Fruit fly (Drosophila melanogaster) whole organism, wandering third instar larva: ENCODE data around the gene dgt4.
A peak's percentile ranks its signal among the peaks of the same experiment; 100 is the strongest.

Experiments used
- Abd-B ChIP-seq: fragments of >200 bp; optimal IDR thresholded peaks from 2 replicates; lab custom pipeline; 2017; ENCODE audit warnings: missing biosample characterization, missing genetic modification characterization
- CG32264 ChIP-seq: fragments of 200-800 bp; sonication (Bioruptor generic); optimal IDR thresholded peaks from 2 replicates; lab custom pipeline; 2016; ENCODE audit warnings: missing biosample characterization, missing genetic modification characterization
- CG9705 ChIP-seq: fragments of 200-800 bp; sonication (Bioruptor generic); optimal IDR thresholded peaks from 2 replicates; lab custom pipeline; 2018; ENCODE audit warnings: missing biosample characterization, mild to moderate bottlenecking, missing genetic modification characterization
- CrebA ChIP-seq: fragments of 200-800 bp; sonication (Bioruptor generic); optimal IDR thresholded peaks from 2 replicates; lab custom pipeline; 2016; ENCODE audit warnings: missing biosample characterization, mild to moderate bottlenecking, missing genetic modification characterization, borderline replicate concordance
- Dfd ChIP-seq: fragments of >200 bp; optimal IDR thresholded peaks from 2 replicates; lab custom pipeline; 2017; ENCODE audit warnings: missing biosample characterization, missing genetic modification characterization
- Dif ChIP-seq: fragments of 200-275, 200-300 bp; sonication (Bioruptor generic); optimal IDR thresholded peaks from 2 replicates; lab custom pipeline; 2018; ENCODE audit warnings: missing biosample characterization, missing genetic modification characterization; ENCODE audit not compliant: partially characterized antibody
- GATAd ChIP-seq: sonication (Bioruptor generic); optimal IDR thresholded peaks from 2 replicates; lab custom pipeline; 2016; ENCODE audit warnings: missing biosample characterization, missing genetic modification characterization
- HLH106 ChIP-seq: fragments of 200-800 bp; optimal IDR thresholded peaks from 3 replicates; lab custom pipeline; 2019; ENCODE audit warnings: missing biosample characterization, mild to moderate bottlenecking, missing genetic modification characterization, moderate library complexity
- Hnf4 ChIP-seq: fragments of 200-800 bp; sonication (Bioruptor generic); optimal IDR thresholded peaks from 2 replicates; lab custom pipeline; 2016; ENCODE audit warnings: missing biosample characterization, mild to moderate bottlenecking, missing genetic modification characterization
- Hr78 ChIP-seq: fragments of >200 bp; optimal IDR thresholded peaks from 2 replicates; lab custom pipeline; 2017; ENCODE audit warnings: missing biosample characterization, missing genetic modification characterization
- Hr83 ChIP-seq: fragments of 200-300 bp; sonication (Bioruptor generic); optimal IDR thresholded peaks from 2 replicates; lab custom pipeline; 2016; ENCODE audit warnings: missing biosample characterization, mild to moderate bottlenecking, missing genetic modification characterization, moderate library complexity; ENCODE audit not compliant: poor library complexity, severe bottlenecking
- Jra ChIP-seq: sonication (Bioruptor generic); optimal IDR thresholded peaks from 2 replicates; lab custom pipeline; 2016; ENCODE audit warnings: missing biosample characterization, missing genetic modification characterization
- Mio ChIP-seq: sonication (Bioruptor generic); optimal IDR thresholded peaks from 2 replicates; lab custom pipeline; 2016; ENCODE audit warnings: missing biosample characterization, missing genetic modification characterization
- Myc ChIP-seq: fragments of >200 bp; optimal IDR thresholded peaks from 2 replicates; lab custom pipeline; 2017
- N ChIP-seq: fragments of >200 bp; optimal IDR thresholded peaks from 2 replicates; lab custom pipeline; 2018; ENCODE audit warnings: missing biosample characterization, missing external identifiers, missing genetic modification characterization
- OdsH ChIP-seq: fragments of 200-800 bp; sonication (Bioruptor generic); optimal IDR thresholded peaks from 2 replicates; lab custom pipeline; 2016; ENCODE audit warnings: missing biosample characterization, mild to moderate bottlenecking, missing genetic modification characterization
- Rel ChIP-seq, 2 experiments: fragments of 200-800 bp; sonication (Bioruptor generic) in 1 of 2; optimal IDR thresholded peaks; 2 replicates in 1 of 2; 3 replicates in 1 of 2; lab custom pipeline; 2016 to 2019; ENCODE audit warnings: mild to moderate bottlenecking in 2 of 2, missing biosample characterization in 2 of 2, missing genetic modification characterization in 2 of 2, moderate library complexity in 1 of 2
- Sp1 ChIP-seq: fragments of 200-800 bp; sonication (Bioruptor generic); optimal IDR thresholded peaks from 3 replicates; lab custom pipeline; 2019; ENCODE audit warnings: missing biosample characterization, mild to moderate bottlenecking, missing genetic modification characterization, moderate library complexity
- Vsx2 ChIP-seq: fragments of 200-300, 225-300 bp; sonication (Bioruptor generic); optimal IDR thresholded peaks from 2 replicates; lab custom pipeline; 2018; ENCODE audit warnings: missing biosample characterization, missing genetic modification characterization; ENCODE audit not compliant: partially characterized antibody
- br ChIP-seq: fragments of 200-800 bp; sonication (Bioruptor generic); optimal IDR thresholded peaks from 2 replicates; lab custom pipeline; 2016; ENCODE audit warnings: missing biosample characterization, missing genetic modification characterization
- brk ChIP-seq: fragments of 200-800 bp; sonication (Bioruptor generic); optimal IDR thresholded peaks from 2 replicates; lab custom pipeline; 2016; ENCODE audit warnings: missing biosample characterization, mild to moderate bottlenecking, missing genetic modification characterization
- dl ChIP-seq, 2 experiments: fragments of 175-275, 200-275 bp in 1 of 2; fragments of 200-275 bp in 1 of 2; sonication (Bioruptor generic); optimal IDR thresholded peaks; lab custom pipeline; 2018; ENCODE audit warnings: mild to moderate bottlenecking in 2 of 2, missing biosample characterization in 2 of 2, missing genetic modification characterization in 2 of 2, moderate library complexity in 2 of 2; ENCODE audit not compliant: partially characterized antibody in 2 of 2, insufficient read depth in 1 of 2
- dmrt93B ChIP-seq: fragments of 200-800 bp; sonication (Bioruptor generic); optimal IDR thresholded peaks from 2 replicates; lab custom pipeline; 2018; ENCODE audit warnings: missing biosample characterization, mild to moderate bottlenecking, missing genetic modification characterization
- dsf ChIP-seq: sonication (Bioruptor generic); optimal IDR thresholded peaks from 2 replicates; lab custom pipeline; 2016; ENCODE audit warnings: missing biosample characterization, missing genetic modification characterization, borderline replicate concordance
- ey ChIP-seq: fragments of 200-800 bp; sonication (Bioruptor generic); optimal IDR thresholded peaks from 2 replicates; lab custom pipeline; 2016; ENCODE audit warnings: missing biosample characterization, missing genetic modification characterization
- foxo ChIP-seq, 2 experiments: fragments of 200-800 bp; sonication (Bioruptor generic); optimal IDR thresholded peaks; 2 replicates in 1 of 2; 3 replicates in 1 of 2; lab custom pipeline; 2016 to 2017; ENCODE audit warnings: missing biosample characterization in 2 of 2, missing genetic modification characterization in 2 of 2
- fru ChIP-seq: fragments of 200-800 bp; sonication (Bioruptor generic); optimal IDR thresholded peaks from 3 replicates; lab custom pipeline; 2016; ENCODE audit warnings: missing biosample characterization, mild to moderate bottlenecking, missing genetic modification characterization
- h ChIP-seq: fragments of 200-800 bp; sonication (Bioruptor generic); optimal IDR thresholded peaks from 3 replicates; lab custom pipeline; 2016; ENCODE audit warnings: missing biosample characterization, mild to moderate bottlenecking, missing genetic modification characterization
- jim ChIP-seq: fragments of 175-275, 200-325 bp; sonication (Bioruptor generic); optimal IDR thresholded peaks from 2 replicates; lab custom pipeline; 2016; ENCODE audit warnings: missing biosample characterization, mild to moderate bottlenecking, missing genetic modification characterization
- lola ChIP-seq: fragments of >200 bp; optimal IDR thresholded peaks from 2 replicates; lab custom pipeline; 2017; ENCODE audit warnings: missing biosample characterization, missing genetic modification characterization
- pan ChIP-seq: fragments of >200 bp; optimal IDR thresholded peaks from 2 replicates; lab custom pipeline; 2017
- psq ChIP-seq: fragments of 200-800 bp; sonication (Bioruptor generic); optimal IDR thresholded peaks from 3 replicates; lab custom pipeline; 2017; ENCODE audit warnings: missing biosample characterization, mild to moderate bottlenecking, missing genetic modification characterization, moderate library complexity
- rgr ChIP-seq: fragments of 200-800 bp; sonication (Bioruptor generic); optimal IDR thresholded peaks from 3 replicates; lab custom pipeline; 2016; ENCODE audit warnings: missing biosample characterization, mild to moderate bottlenecking, missing genetic modification characterization
- sage ChIP-seq: fragments of 200-800 bp; sonication (Bioruptor generic); optimal IDR thresholded peaks from 2 replicates; lab custom pipeline; 2016; ENCODE audit warnings: missing biosample characterization, mild to moderate bottlenecking, missing genetic modification characterization
- sv ChIP-seq: fragments of 200-800 bp; sonication (Bioruptor generic); optimal IDR thresholded peaks from 3 replicates; lab custom pipeline; 2016; ENCODE audit warnings: missing biosample characterization, missing genetic modification characterization
- tai ChIP-seq: sonication (Bioruptor generic); optimal IDR thresholded peaks from 2 replicates; lab custom pipeline; 2016; ENCODE audit warnings: missing biosample characterization, missing genetic modification characterization
- usp ChIP-seq: fragments of >200 bp; optimal IDR thresholded peaks from 2 replicates; lab custom pipeline; 2017; ENCODE audit warnings: missing biosample characterization, missing genetic modification characterization
- woc ChIP-seq: sonication (Bioruptor generic); optimal IDR thresholded peaks from 2 replicates; lab custom pipeline; 2016; ENCODE audit warnings: missing biosample characterization, mild to moderate bottlenecking, missing genetic modification characterization

Gene dgt4

DNA sequence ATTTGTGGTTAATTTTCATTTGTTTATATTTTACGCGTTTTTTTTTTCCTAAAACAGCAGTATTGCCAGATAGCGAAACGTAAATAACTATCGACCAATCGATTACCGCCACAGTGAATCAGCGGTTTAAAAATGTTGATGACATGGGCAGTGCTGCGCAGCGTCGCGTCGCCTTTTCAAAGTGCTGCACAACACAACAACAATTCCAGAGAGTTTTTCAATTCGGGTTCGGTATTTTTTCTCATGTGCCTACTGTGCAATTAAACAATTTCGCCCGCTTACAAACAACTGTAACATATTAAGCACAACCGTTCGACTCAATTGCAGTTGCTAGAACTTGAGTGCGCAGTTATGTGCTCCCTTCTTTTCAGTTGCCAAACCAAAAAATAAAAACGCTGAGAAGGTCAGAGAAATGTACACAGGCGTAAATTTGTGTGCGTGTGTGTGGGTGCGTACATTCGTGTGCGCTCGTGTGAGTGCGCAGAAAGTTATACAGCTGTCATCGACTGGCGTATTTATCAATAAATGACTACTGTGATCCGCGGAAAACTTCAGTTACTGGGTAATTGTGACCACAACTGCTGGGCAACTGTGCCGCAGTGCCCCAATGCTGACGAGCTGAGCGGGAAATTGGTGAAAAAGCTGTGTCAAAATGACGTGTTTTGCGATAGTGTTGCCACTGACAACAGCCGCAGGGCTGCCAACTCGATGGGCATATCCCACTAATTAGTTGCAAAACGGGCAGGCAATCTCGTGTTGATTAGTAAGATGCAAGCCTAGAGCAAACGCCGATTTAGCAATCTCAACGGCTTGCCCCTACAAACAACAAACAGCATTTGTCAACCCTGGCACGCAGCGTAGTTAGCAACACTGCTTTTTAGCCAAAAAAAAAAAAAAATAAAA is 3.6 kb downstream of the dgt4 start, which contains the start of the genes tyf and Tip60:
TSS of gene tyf (plus strand) at position 187 of the 903 bp plus-strand sequence.
TSS of gene Tip60 (minus strand) at position 654 of the 903 bp plus-strand sequence.
- TF ChIP-seq N (peak; percentile 2), ey (GFP tag; lab: Kevin White, UChicago) (peak; percentile 17), Hnf4 (peak; percentile 72), foxo (GFP tag; optimal IDR thresholded peaks at IDR 0.05; lab: Kevin White, UChicago) (peak in 1 of 2 experiments; percentile 54), psq (GFP tag; lab: Kevin White, UChicago) (no peak), Hr83 (peak; percentile 39), Dfd (GFP tag; lab: Kevin White, UChicago) (no peak), Dif (GFP tag; lab: Kevin White, UChicago) (no peak), tai (GFP tag; lab: Kevin White, UChicago) (no peak), Vsx2 (no peak), fru (GFP tag; lab: Kevin White, UChicago) (peak; percentile 38), dsf (GFP tag; lab: Kevin White, UChicago) (no peak), OdsH (GFP tag; lab: Kevin White, UChicago) (no peak), Myc (lab: Kevin White, UChicago) (peak; percentile 5), Rel (GFP tag; optimal IDR thresholded peaks at IDR 0.05; lab: Kevin White, UChicago) (no peak), Rel (tag; optimal IDR thresholded peaks at IDR 0.05; lab: Kevin White, UChicago) (peak; percentile 5), GATAd (GFP tag; lab: Kevin White, UChicago) (no peak), pan (lab: Kevin White, UChicago) (no peak), dl (GFP tag; optimal IDR thresholded peaks at IDR 0.05; lab: Kevin White, UChicago; ENCODE audit: insufficient read depth in 1 of 2, partially characterized antibody in 2 of 2) (no peak), rgr (GFP tag; lab: Kevin White, UChicago) (peak; percentile 70), br (GFP tag; lab: Kevin White, UChicago) (peak; percentile 11), dmrt93B (GFP tag; lab: Kevin White, UChicago) (no peak), sv (GFP tag; lab: Kevin White, UChicago) (no peak), usp (GFP tag; lab: Kevin White, UChicago) (no peak), Hr78 (GFP tag; lab: Kevin White, UChicago) (no peak), CG9705 (peak; percentile 10), h (GFP tag; lab: Kevin White, UChicago) (peak; percentile 32), woc (no peak), HLH106 (peak; percentile 36), Abd-B (no peak), Jra (GFP tag; lab: Kevin White, UChicago) (peak; percentile 48), sage (no peak), CrebA (GFP tag; lab: Kevin White, UChicago) (no peak), CG32264 (GFP tag; lab: Kevin White, UChicago) (no peak), Mio (no peak), brk (no peak), jim (GFP tag; lab: Kevin White, UChicago) (no peak), lola (GFP tag; lab: Kevin White, UChicago) (no peak), Sp1 (peak; percentile 11)

DNA sequence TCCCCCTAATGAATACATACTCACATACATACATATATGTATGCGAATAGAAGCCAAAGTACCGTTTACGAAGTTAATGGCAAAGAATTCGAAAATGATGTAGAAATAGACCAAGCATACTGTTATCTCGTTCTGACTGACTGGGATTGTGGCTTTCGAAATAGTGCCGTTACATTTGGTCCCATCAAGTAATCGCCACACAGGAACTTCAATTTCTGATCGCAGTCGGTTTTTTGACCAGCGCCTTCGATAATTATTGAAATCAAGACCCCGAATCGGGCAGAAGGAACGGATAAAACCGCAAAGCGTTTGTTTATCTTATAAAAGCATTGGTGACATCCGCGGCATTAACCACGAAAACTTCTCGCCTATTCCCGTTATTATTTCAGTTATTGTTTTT is 6.1 kb downstream of the dgt4 start:
- no peak for TF ChIP-seq usp (GFP tag; lab: Kevin White, UChicago)
- no peak for TF ChIP-seq dsf (GFP tag; lab: Kevin White, UChicago)
- TF ChIP-seq tai (GFP tag; lab: Kevin White, UChicago): no peak
- TF ChIP-seq Sp1: no peak
- TF ChIP-seq h (GFP tag; lab: Kevin White, UChicago): no peak
- no peak for TF ChIP-seq Dfd (GFP tag; lab: Kevin White, UChicago)
- no peak for TF ChIP-seq sv (GFP tag; lab: Kevin White, UChicago)
- TF ChIP-seq GATAd (GFP tag; lab: Kevin White, UChicago): no peak
